Worm (Caenorhabditis elegans) whole organism, L4 larva: ENCODE results near the gene C14B9.10.

Experiments
- ama-1 ChIP-seq: fragments of 150-350 bp; optimal IDR thresholded peaks from 2 replicates; lab custom pipeline; 2014; ENCODE audit warnings: inconsistent platforms, mixed read lengths
- ceh-28 ChIP-seq: fragments of 150-350 bp; optimal IDR thresholded peaks from 2 replicates; lab custom pipeline; 2014; ENCODE audit warnings: missing biosample characterization, missing genetic modification reagents, missing genetic modification characterization
- dmd-9 ChIP-seq: fragments of 200-800 bp; sonication (Bioruptor generic); IDR thresholded peaks from 2 replicates; pipeline ENCODE4 v1.3.6; 2022; ENCODE audit warnings: missing genetic modification reagents, missing genetic modification characterization, missing compliant biosample characterization
- lin-15B ChIP-seq: fragments of 150-350 bp; sonication (generic microtip); optimal IDR thresholded peaks from 3 replicates; lab custom pipeline; 2014; ENCODE audit warnings: missing biosample characterization, missing genetic modification characterization
- lin-29 ChIP-seq: fragments of 200-800 bp; sonication (Bioruptor generic); IDR thresholded peaks from 2 replicates; pipeline ENCODE4 v1.3.6; 2022; ENCODE audit warnings: missing genetic modification reagents, missing genetic modification characterization, missing compliant biosample characterization
- nhr-48 ChIP-seq: sonication (generic microtip); optimal IDR thresholded peaks from 2 replicates; lab custom pipeline; 2016; ENCODE audit warnings: mild to moderate bottlenecking, missing genetic modification characterization, missing compliant biosample characterization
- saeg-2 ChIP-seq: fragments of 200-800 bp; sonication (Bioruptor generic); IDR thresholded peaks from 2 replicates; pipeline ENCODE4 v1.3.6; 2022; ENCODE audit warnings: missing genetic modification reagents, missing genetic modification characterization, missing compliant biosample characterization

- TF ChIP-seq saeg-2 (GFP tag; lab: Robert Waterston, UW) (no peak), ceh-28 (no peak), lin-29 (GFP tag; lab: Robert Waterston, UW) (no peak), lin-15B (no peak), ama-1 (no peak), dmd-9 (no peak), nhr-48 (no peak)
Observed at ce11 chrIII:8176265-8176664, 45.6 kb downstream of the C14B9.10 start, which contains the start of gene C50C3.12.
